Worm (Caenorhabditis elegans): ENCODE measurements around the gene snf-12.

- TF ChIP-seq alr-1 (tag; optimal IDR thresholded peaks at IDR 0.05; ENCODE audit: borderline replicate concordance) (no peak), tbx-2 (tag; optimal IDR thresholded peaks at IDR 0.05) (no peak), sptf-1 (tag; optimal IDR thresholded peaks at IDR 0.05) (no peak), lsy-2 (tag; optimal IDR thresholded peaks at IDR 0.05) (no peak), fkh-10 (GFP tag; optimal IDR thresholded peaks at IDR 0.05) (no peak), efl-3 (GFP tag; optimal IDR thresholded peaks at IDR 0.05) (no peak), ceh-82 (tag; optimal IDR thresholded peaks at IDR 0.05) (no peak), ceh-88 (GFP tag; IDR thresholded peaks at IDR 0.05) (no peak), F16B12.6 (tag; optimal IDR thresholded peaks at IDR 0.05) (no peak), hlh-4 (tag; optimal IDR thresholded peaks at IDR 0.05) (no peak), mep-1 (tag; optimal IDR thresholded peaks at IDR 0.05) (no peak)
These were observed 7.0 kb downstream of the snf-12 start for ce11 chrX:9036237-9036636.

Measured in whole organism, L1 larva.